Worm (Caenorhabditis elegans): Measurements from ENCODE around the gene apn-1.

The apn-1 gene

ce11 chrII:8034008-8034407 is 13.4 kb upstream of the apn-1 start:
- TF ChIP-seq ztf-11 (tag; optimal IDR thresholded peaks at IDR 0.05) (no peak), ceh-83 (GFP tag; optimal IDR thresholded peaks at IDR 0.05) (peak; percentile 7)

- no peak for TF ChIP-seq drap-1 (GFP tag; optimal IDR thresholded peaks at IDR 0.05)
- no peak for TF ChIP-seq mep-1 (tag; optimal IDR thresholded peaks at IDR 0.05)
- no peak for TF ChIP-seq ceh-39 (tag; optimal IDR thresholded peaks at IDR 0.05)
- TF ChIP-seq unc-39 (tag; optimal IDR thresholded peaks at IDR 0.05) = no peak
- no peak for TF ChIP-seq ceh-83 (GFP tag; optimal IDR thresholded peaks at IDR 0.05)
Observed at ce11 chrII:8034617-8035016, 12.7 kb upstream of the apn-1 start.

- TF ChIP-seq nhr-237 (tag; optimal IDR thresholded peaks at IDR 0.05) (no peak), cnd-1 (tag; optimal IDR thresholded peaks at IDR 0.05) (no peak), nhr-76 (tag; optimal IDR thresholded peaks at IDR 0.05) (no peak), hlh-1 (tag; optimal IDR thresholded peaks at IDR 0.05) (no peak), unc-62 (GFP tag; optimal IDR thresholded peaks at IDR 0.05) (no peak), M03D4.4 (tag; optimal IDR thresholded peaks at IDR 0.05) (no peak), pha-4 (tag; optimal IDR thresholded peaks at IDR 0.05) (no peak), unc-120 (tag; optimal IDR thresholded peaks at IDR 0.05; ENCODE audit: poor library complexity, severe bottlenecking) (no peak), flh-1 (GFP tag; optimal IDR thresholded peaks at IDR 0.05) (no peak), unc-39 (tag; optimal IDR thresholded peaks at IDR 0.05) (no peak), ces-1 (GFP tag; optimal IDR thresholded peaks at IDR 0.05) (no peak), drap-1 (GFP tag; optimal IDR thresholded peaks at IDR 0.05) (no peak), ceh-39 (tag; optimal IDR thresholded peaks at IDR 0.05) (no peak)
Observed at ce11 chrII:8035667-8036066, 11.7 kb upstream of the apn-1 start, which contains the start of gene sap-49. TSS of gene sap-49 (minus strand) at chrII:8035767.

ce11 chrII:8037246-8037645 is 10.1 kb upstream of the apn-1 start, which contains the start of gene arp-6:
TSS of gene arp-6 (minus strand) at chrII:8037346.
- TF ChIP-seq bed-3 (GFP tag; optimal IDR thresholded peaks at IDR 0.05) (no peak), flh-1 (GFP tag; optimal IDR thresholded peaks at IDR 0.05) (no peak), nhr-28 (tag; optimal IDR thresholded peaks at IDR 0.05) (no peak), ceh-39 (tag; optimal IDR thresholded peaks at IDR 0.05) (no peak)

ce11 chrII:8037863-8038262 is 9.5 kb upstream of the apn-1 start, which contains the start of gene C08B11.9:
TSS of gene C08B11.9 (minus strand) at chrII:8038169.
- TF ChIP-seq bed-3 (GFP tag; optimal IDR thresholded peaks at IDR 0.05) = no peak
- no peak for TF ChIP-seq nhr-237 (tag; optimal IDR thresholded peaks at IDR 0.05)
- TF ChIP-seq nhr-12 (tag; optimal IDR thresholded peaks at IDR 0.05) = no peak
- TF ChIP-seq mls-2 (tag; optimal IDR thresholded peaks at IDR 0.05) = no peak
- TF ChIP-seq ceh-39 (tag; optimal IDR thresholded peaks at IDR 0.05) = no peak
- TF ChIP-seq lin-32 (GFP tag; optimal IDR thresholded peaks at IDR 0.05) = no peak
- no peak for TF ChIP-seq ceh-83 (GFP tag; optimal IDR thresholded peaks at IDR 0.05)
- TF ChIP-seq pha-4 (tag; optimal IDR thresholded peaks at IDR 0.05) = no peak
- no peak for TF ChIP-seq M03D4.4 (tag; optimal IDR thresholded peaks at IDR 0.05)
- TF ChIP-seq elt-3 (tag; optimal IDR thresholded peaks at IDR 0.05) = no peak
- TF ChIP-seq hlh-1 (tag; optimal IDR thresholded peaks at IDR 0.05) = no peak
- no peak for TF ChIP-seq nhr-2 (tag; optimal IDR thresholded peaks at IDR 0.05)
- TF ChIP-seq flh-1 (GFP tag; optimal IDR thresholded peaks at IDR 0.05) = no peak
- TF ChIP-seq mep-1 (tag; optimal IDR thresholded peaks at IDR 0.05) = no peak
- no peak for TF ChIP-seq sem-2 (GFP tag; optimal IDR thresholded peaks at IDR 0.05)
- TF ChIP-seq nhr-28 (tag; optimal IDR thresholded peaks at IDR 0.05) = no peak
- TF ChIP-seq mab-5 (tag; optimal IDR thresholded peaks at IDR 0.05) = no peak
- no peak for TF ChIP-seq drap-1 (GFP tag; optimal IDR thresholded peaks at IDR 0.05)

- TF ChIP-seq mep-1 (tag; optimal IDR thresholded peaks at IDR 0.05) (peak; percentile 59), lin-32 (GFP tag; optimal IDR thresholded peaks at IDR 0.05) (no peak), ceh-39 (tag; optimal IDR thresholded peaks at IDR 0.05) (peak; percentile 16), lsy-2 (tag; optimal IDR thresholded peaks at IDR 0.05) (peak; percentile 90)
Observed at ce11 chrII:8039416-8039815, 7.9 kb upstream of the apn-1 start, which contains the start of the genes ubh-4 and algn-6. TSS of gene ubh-4 (minus strand) at chrII:8039597. TSS of gene algn-6 (plus strand) at chrII:8039802.

ce11 chrII:8041642-8042041 is 5.7 kb upstream of the apn-1 start:
- TF ChIP-seq lsy-2 (tag; optimal IDR thresholded peaks at IDR 0.05) = peak; percentile 33
- peak; percentile 88 for TF ChIP-seq ces-1 (GFP tag; optimal IDR thresholded peaks at IDR 0.05)
- TF ChIP-seq nhr-76 (tag; optimal IDR thresholded peaks at IDR 0.05) = no peak

Measured in whole organism, mixed stage, embryonic.